Fruit fly (Drosophila melanogaster): ENCODE results near the gene CG32266.
A peak's percentile ranks its signal among the peaks of the same experiment; 100 is the strongest.

The CG32266 gene

DNA sequence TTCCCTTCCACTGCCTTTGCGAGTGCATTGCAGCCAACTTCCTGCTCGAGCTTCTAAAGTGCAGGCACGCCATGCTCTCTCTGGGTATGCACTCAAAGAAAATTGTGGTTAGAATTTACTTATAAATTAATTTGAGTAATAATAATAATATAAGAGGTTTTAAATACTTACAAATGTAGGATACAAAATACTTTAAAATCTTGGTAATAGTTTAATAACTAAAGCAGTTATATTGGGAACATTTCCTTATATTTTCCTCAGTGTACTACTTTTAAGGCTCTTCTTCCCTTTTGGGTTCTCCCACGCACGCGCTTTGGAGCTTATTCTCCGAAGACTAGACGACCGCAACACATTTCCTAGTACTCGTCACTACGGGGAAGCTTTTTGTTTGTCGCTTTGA, 35.9 kb downstream of the CG32266 start (continued):
- TF ChIP-seq exex (tag; optimal IDR thresholded peaks at IDR 0.05) (peak; percentile 42), CG2678 (tag; optimal IDR thresholded peaks at IDR 0.05) (peak; percentile 95), pum (GFP tag; optimal IDR thresholded peaks at IDR 0.05) (no peak), cas (GFP tag; IDR thresholded peaks at IDR 0.05) (peak; percentile 35; the same call in 1 of the 2 replicates), CG3847 (GFP tag; IDR thresholded peaks at IDR 0.05) (peak; percentile 73), caup (GFP tag; optimal IDR thresholded peaks at IDR 0.05; ENCODE audit: severe bottlenecking) (peak; percentile 84), Atf6 (GFP tag; IDR thresholded peaks at IDR 0.05) (peak; percentile 91), Spps (tag; optimal IDR thresholded peaks at IDR 0.05) (peak; percentile 32), Fer2 (tag; optimal IDR thresholded peaks at IDR 0.05) (peak; percentile 73), CTCF (GFP tag; optimal IDR thresholded peaks at IDR 0.05) (no peak), zf30C (GFP tag; optimal IDR thresholded peaks at IDR 0.05) (peak; percentile 74), CG11560 (tag; IDR thresholded peaks at IDR 0.05) (peak; percentile 56; the same call in 1 of the 3 replicates), lola (GFP tag; optimal IDR thresholded peaks at IDR 0.05) (peak in 1 of 3 experiments; percentile 66), cwo (GFP tag; optimal IDR thresholded peaks at IDR 0.05) (peak; percentile 82), pnt (GFP tag; optimal IDR thresholded peaks at IDR 0.05) (no peak), CG34422 (GFP tag; IDR thresholded peaks at IDR 0.05) (peak; percentile 63; the same call in 2 of the 3 replicates), lmd (GFP tag; IDR thresholded peaks at IDR 0.05) (peak; percentile 81), Max (GFP tag; optimal IDR thresholded peaks at IDR 0.05) (peak; percentile 64), GATAe (GFP tag; conservative IDR thresholded peaks at IDR 0.05) (peak; percentile 29; the same call in 1 of the 2 replicates), kah (GFP tag; optimal IDR thresholded peaks at IDR 0.05) (peak; percentile 55), eve (GFP tag; optimal IDR thresholded peaks at IDR 0.05) (no peak), CG17385 (GFP tag; optimal IDR thresholded peaks at IDR 0.05) (peak; percentile 82), CG14860 (GFP tag; IDR thresholded peaks at IDR 0.05; ENCODE audit: partially characterized antibody) (no peak), Hmr (GFP tag; optimal IDR thresholded peaks at IDR 0.05) (peak; percentile 92), CG17568 (GFP tag; optimal IDR thresholded peaks at IDR 0.05) (peak; percentile 39), mld (GFP tag; IDR thresholded peaks at IDR 0.05; ENCODE audit: partially characterized antibody) (no peak), tap (tag; optimal IDR thresholded peaks at IDR 0.05) (peak; percentile 76), CG4854 (GFP tag; optimal IDR thresholded peaks at IDR 0.05) (peak; percentile 11), CG10543 (GFP tag; optimal IDR thresholded peaks at IDR 0.05) (peak; percentile 46), fd64A (GFP tag; optimal IDR thresholded peaks at IDR 0.05) (peak; percentile 5), CG2875 (GFP tag; optimal IDR thresholded peaks at IDR 0.05) (peak; percentile 53), unpg (GFP tag; optimal IDR thresholded peaks at IDR 0.05) (peak; percentile 84), Dek (tag; optimal IDR thresholded peaks at IDR 0.05) (peak; percentile 85), kni (GFP tag; optimal IDR thresholded peaks at IDR 0.05) (no peak), danr (GFP tag; IDR thresholded peaks at IDR 0.05) (peak; percentile 59; the same call in 1 of the 2 replicates), CG15073 (GFP tag; optimal IDR thresholded peaks at IDR 0.05) (no peak), Taf1 (GFP tag; IDR thresholded peaks at IDR 0.05) (peak; percentile 43; the same call in 1 of the 2 replicates), zen (tag; optimal IDR thresholded peaks at IDR 0.05) (peak; percentile 58), H2.0 (GFP tag; IDR thresholded peaks at IDR 0.05) (peak; percentile 77), dmrt11E (tag; optimal IDR thresholded peaks at IDR 0.05) (peak; percentile 52), CG3726 (GFP tag; IDR thresholded peaks at IDR 0.05) (0 out of 3 replicates have a peak, but pooled peaks have one; percentile 50), repo (GFP tag; optimal IDR thresholded peaks at IDR 0.05) (no peak), CG1603 (tag; optimal IDR thresholded peaks at IDR 0.05) (no peak), CG7928 (GFP tag; optimal IDR thresholded peaks at IDR 0.05) (peak; percentile 19), Bteb2 (GFP tag; optimal IDR thresholded peaks at IDR 0.05) (no peak), peb (GFP tag; IDR thresholded peaks at IDR 0.05) (no peak), ash1 (GFP tag; optimal IDR thresholded peaks at IDR 0.05) (no peak), CG12391 (tag; optimal IDR thresholded peaks at IDR 0.05) (peak; percentile 89), bcd (GFP tag; optimal IDR thresholded peaks at IDR 0.05) (peak; percentile 69), CG18764 (GFP tag; optimal IDR thresholded peaks at IDR 0.05) (peak; percentile 53)

Data from whole organism, embryonic.